Worm (Caenorhabditis elegans) whole organism, young adult: Measurements from ENCODE around the gene R151.8.

Source experiments
- F49E8.2 ChIP-seq: sonication (generic microtip); optimal IDR thresholded peaks from 3 replicates; lab custom pipeline; 2017; ENCODE audit warnings: missing genetic modification characterization, mild to moderate bottlenecking, missing compliant biosample characterization, antibody characterized with exemption, moderate library complexity; ENCODE audit not compliant: insufficient read depth
- dpff-1 ChIP-seq: sonication (generic microtip); optimal IDR thresholded peaks from 2 replicates; lab custom pipeline; 2017; ENCODE audit warnings: mild to moderate bottlenecking, missing genetic modification characterization, missing compliant biosample characterization
- hmg-1.2 ChIP-seq: fragments of 200-800 bp; sonication (Bioruptor generic); IDR thresholded peaks from 2 replicates; pipeline ENCODE4 v1.3.6; 2022; ENCODE audit warnings: missing genetic modification reagents, missing genetic modification characterization, missing compliant biosample characterization
- madf-10 ChIP-seq: sonication (generic microtip); optimal IDR thresholded peaks from 2 replicates; lab custom pipeline; 2016; ENCODE audit warnings: mild to moderate bottlenecking, missing genetic modification characterization, missing compliant biosample characterization
- nfya-1 ChIP-seq: sonication (generic microtip); optimal IDR thresholded peaks from 2 replicates; lab custom pipeline; 2017; ENCODE audit warnings: antibody characterized with exemption, missing compliant biosample characterization, missing genetic modification characterization, borderline replicate concordance; ENCODE audit not compliant: insufficient read depth
- pha-4 ChIP-seq: fragments of 150-350 bp; sonication (generic microtip); optimal IDR thresholded peaks from 2 replicates; lab custom pipeline; 2014; ENCODE audit warnings: missing biosample characterization, missing genetic modification reagents, missing genetic modification characterization
- snpc-1.1 ChIP-seq: sonication (generic microtip); optimal IDR thresholded peaks from 2 replicates; lab custom pipeline; 2017; ENCODE audit warnings: missing genetic modification characterization, mild to moderate bottlenecking, missing compliant biosample characterization, antibody characterized with exemption, moderate library complexity, missing genotype, missing genetic modification reagents; ENCODE audit not compliant: insufficient read depth
- xnd-1 ChIP-seq: sonication (generic microtip); optimal IDR thresholded peaks from 2 replicates; lab custom pipeline; 2016; ENCODE audit warnings: missing genotype, missing genetic modification reagents, missing genetic modification characterization, missing compliant biosample characterization
- ztf-6 ChIP-seq: fragments of 200-800 bp; sonication (Bioruptor generic); IDR thresholded peaks from 2 replicates; pipeline ENCODE4 v1.3.6; 2022; ENCODE audit warnings: missing genetic modification reagents, missing genetic modification characterization, missing compliant biosample characterization

ce11 chrIII:7277228-7277627 is 47.6 kb upstream of the R151.8 start, which contains the start of the genes spot-1 and B0361.11:
- TF ChIP-seq dpff-1 (no peak), snpc-1.1 (tag; lab: Kevin White, UChicago) (no peak), nfya-1 (no peak), ztf-6 (GFP tag; lab: Robert Waterston, UW) (no peak), hmg-1.2 (GFP tag; lab: Robert Waterston, UW) (no peak), pha-4 (tag; lab: Kevin White, UChicago) (no peak), xnd-1 (tag; lab: Kevin White, UChicago) (no peak), F49E8.2 (tag; lab: Kevin White, UChicago) (no peak), madf-10 (tag; lab: Kevin White, UChicago) (no peak)
